Fruit fly (Drosophila melanogaster) whole organism: Measurements from ENCODE around the gene Aplip1.

ENCODE experiments used
- CG8478 ChIP-seq: fragments of >200 bp; optimal IDR thresholded peaks from 2 replicates; lab custom pipeline; 2018; ENCODE audit warnings: inconsistent platforms
- Dll ChIP-seq: fragments of >200 bp; optimal IDR thresholded peaks from 2 replicates; lab custom pipeline; 2017
- EcR ChIP-seq, 2 experiments: fragments of >200 bp; optimal IDR thresholded peaks; 2 replicates each; lab custom pipeline; 2017; ENCODE audit warnings: missing biosample characterization in 2 of 2, missing genetic modification characterization in 2 of 2, missing genetic modification reagents in 2 of 2
- pan ChIP-seq: fragments of >200 bp; optimal IDR thresholded peaks from 2 replicates; lab custom pipeline; 2017
- psq ChIP-seq: fragments of >200 bp; optimal IDR thresholded peaks from 2 replicates; lab custom pipeline; 2017
- usp ChIP-seq: fragments of >200 bp; optimal IDR thresholded peaks from 2 replicates; lab custom pipeline; 2017; ENCODE audit warnings: missing biosample characterization, missing genetic modification characterization, mixed read lengths

DNA sequence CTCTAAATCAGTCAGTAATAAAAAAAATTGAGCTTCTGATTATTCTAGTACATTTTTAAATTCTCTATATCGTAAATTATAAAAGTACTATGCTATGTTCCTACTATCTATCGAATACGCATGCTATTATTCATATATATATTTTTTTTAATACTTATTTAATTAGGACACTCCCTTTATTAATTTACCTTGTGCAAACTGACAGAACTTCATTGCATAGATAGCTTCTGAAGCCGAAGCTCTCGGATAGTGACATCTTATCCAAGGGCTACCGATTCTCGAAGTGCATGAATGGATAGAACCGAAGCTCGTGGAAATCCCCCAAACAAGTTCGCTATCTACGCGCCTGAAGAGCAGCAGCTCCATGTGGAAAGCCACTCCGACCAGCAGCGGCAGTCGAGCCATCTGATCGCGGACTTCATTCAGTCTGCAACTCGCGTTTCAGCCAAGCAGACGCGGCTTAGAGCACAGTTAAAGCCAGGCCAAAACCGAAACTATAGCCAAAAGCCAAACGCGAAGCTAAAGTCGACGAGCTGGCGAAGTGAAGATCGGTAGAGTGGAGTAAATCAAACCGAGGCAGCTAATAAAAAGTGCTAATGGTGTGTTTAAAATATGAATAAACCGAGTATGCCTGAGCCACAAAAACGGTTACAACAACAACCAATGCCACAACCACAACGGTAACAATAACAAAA is 4.4 kb downstream of the Aplip1 start, which contains the start of gene mwh:
- TF ChIP-seq EcR (GFP tag; optimal IDR thresholded peaks at IDR 0.05; lab: Kevin White, UChicago) (no peak), CG8478 (no peak), psq (lab: Kevin White, UChicago) (no peak), usp (no peak), pan (lab: Kevin White, UChicago) (no peak), Dll (lab: Kevin White, UChicago) (no peak)
